Worm (Caenorhabditis elegans) whole organism, late embryonic: ENCODE measurements around the gene flad-1.

Experiments
- ceh-6 ChIP-seq: fragments of 200-800 bp; sonication (Bioruptor generic); optimal IDR thresholded peaks from 2 replicates; lab custom pipeline; 2018; ENCODE audit warnings: mild to moderate bottlenecking, missing genetic modification characterization, missing compliant biosample characterization
- pha-4 ChIP-seq: fragments of 150-350 bp; optimal IDR thresholded peaks from 2 replicates; lab custom pipeline; 2018; ENCODE audit warnings: missing biosample characterization, missing genetic modification reagents, missing genetic modification characterization
- ref-2 ChIP-seq: sonication (generic microtip); optimal IDR thresholded peaks from 2 replicates; lab custom pipeline; 2016; ENCODE audit warnings: missing genetic modification characterization, missing compliant biosample characterization

DNA sequence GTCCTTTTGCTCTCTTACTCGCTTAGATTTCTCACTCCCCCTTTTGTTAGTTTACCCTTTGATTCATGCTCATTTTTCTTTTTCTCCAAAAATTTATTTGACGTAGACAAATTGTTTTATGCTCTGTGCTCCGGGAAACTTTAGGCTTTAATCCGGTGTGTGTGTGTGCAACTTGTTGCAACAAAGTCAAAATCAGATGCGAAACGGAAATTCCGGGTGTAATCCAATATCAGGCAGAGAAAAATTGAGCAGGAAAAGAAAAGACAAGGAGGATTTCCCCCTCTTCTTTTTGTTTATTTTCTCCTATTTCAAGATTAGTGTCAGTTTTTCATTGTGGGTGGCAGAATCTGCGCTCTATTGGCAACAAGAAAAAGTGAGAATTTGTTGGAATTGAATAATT lies 48.5 kb downstream of the flad-1 start:
- no peak for TF ChIP-seq ref-2 (tag; lab: Kevin White, UChicago)
- no peak for TF ChIP-seq pha-4 (tag; lab: Kevin White, UChicago)
- TF ChIP-seq ceh-6 (GFP tag; lab: Kevin White, UChicago): no peak
